Fruit fly (Drosophila melanogaster): ENCODE measurements around the gene Gal.

Gene Gal

dm6 chr2L:5961169-5961918 is 45.3 kb downstream of the Gal start (continued):
- no peak for TF ChIP-seq CG16863 (GFP tag; optimal IDR thresholded peaks at IDR 0.05)
- no peak for TF ChIP-seq prd (optimal IDR thresholded peaks at IDR 0.05)
- TF ChIP-seq prd (GFP tag; IDR thresholded peaks at IDR 0.05), result 0 out of 3 replicates have a peak, but pooled peaks have one; percentile 9
- TF ChIP-seq nmo (GFP tag; optimal IDR thresholded peaks at IDR 0.05), result no peak
- no peak for TF ChIP-seq tll (GFP tag; optimal IDR thresholded peaks at IDR 0.05)
- TF ChIP-seq Atf6 (GFP tag; IDR thresholded peaks at IDR 0.05), result no peak
- TF ChIP-seq CG3847 (GFP tag; IDR thresholded peaks at IDR 0.05), result no peak
- peak; percentile 87 for TF ChIP-seq Blimp-1 (GFP tag; optimal IDR thresholded peaks at IDR 0.05)
- peak in 1 of 2 experiments; percentile 57 for TF ChIP-seq Pdp1 (GFP tag; optimal IDR thresholded peaks at IDR 0.05)
- no peak for TF ChIP-seq hbn (GFP tag; IDR thresholded peaks at IDR 0.05; ENCODE audit: partially characterized antibody)
- no peak for TF ChIP-seq slbo (GFP tag; IDR thresholded peaks at IDR 0.05)
- TF ChIP-seq bbx (GFP tag; IDR thresholded peaks at IDR 0.05; ENCODE audit: partially characterized antibody), result peak; percentile 30; the same call in 1 of the 2 replicates
- no peak for TF ChIP-seq CG12659 (GFP tag; optimal IDR thresholded peaks at IDR 0.05)
- no peak for TF ChIP-seq CG6689 (GFP tag; IDR thresholded peaks at IDR 0.05)
- TF ChIP-seq pros (GFP tag; optimal IDR thresholded peaks at IDR 0.05), result no peak
- TF ChIP-seq tna (GFP tag; IDR thresholded peaks at IDR 0.05; ENCODE audit: partially characterized antibody), result no peak
- no peak for TF ChIP-seq fd3F (GFP tag; optimal IDR thresholded peaks at IDR 0.05)
- no peak for TF ChIP-seq insv (GFP tag; optimal IDR thresholded peaks at IDR 0.05)
- no peak for TF ChIP-seq CG10462 (GFP tag; optimal IDR thresholded peaks at IDR 0.05)
- no peak for TF ChIP-seq Spps (tag; optimal IDR thresholded peaks at IDR 0.05)
- TF ChIP-seq caup (GFP tag; optimal IDR thresholded peaks at IDR 0.05; ENCODE audit: severe bottlenecking), result no peak
- TF ChIP-seq HmgZ (tag; optimal IDR thresholded peaks at IDR 0.05), result no peak
- TF ChIP-seq PHDP (tag; optimal IDR thresholded peaks at IDR 0.05), result no peak
- TF ChIP-seq CG8359 (GFP tag; optimal IDR thresholded peaks at IDR 0.05; ENCODE audit: borderline replicate concordance), result no peak
- TF ChIP-seq ase (GFP tag; IDR thresholded peaks at IDR 0.05), result no peak
- TF ChIP-seq Taf1 (GFP tag; IDR thresholded peaks at IDR 0.05), result no peak
- TF ChIP-seq CG10209 (GFP tag; optimal IDR thresholded peaks at IDR 0.05), result no peak
- TF ChIP-seq shn (GFP tag; optimal IDR thresholded peaks at IDR 0.05), result no peak
- no peak for TF ChIP-seq Awh (GFP tag; IDR thresholded peaks at IDR 0.05)
- TF ChIP-seq CG7987 (GFP tag; optimal IDR thresholded peaks at IDR 0.05), result no peak
- no peak for TF ChIP-seq crp (GFP tag; optimal IDR thresholded peaks at IDR 0.05)
- TF ChIP-seq CG11085 (GFP tag; IDR thresholded peaks at IDR 0.05), result no peak
- TF ChIP-seq HLH3B (GFP tag; IDR thresholded peaks at IDR 0.05), result no peak
- no peak for TF ChIP-seq CG14014 (GFP tag; IDR thresholded peaks at IDR 0.05)
- no peak for TF ChIP-seq Myb (GFP tag; optimal IDR thresholded peaks at IDR 0.05)
- TF ChIP-seq al (GFP tag; IDR thresholded peaks at IDR 0.05), result no peak
- no peak for TF ChIP-seq Bgb (GFP tag; IDR thresholded peaks at IDR 0.05; ENCODE audit: partially characterized antibody)
- no peak for TF ChIP-seq gem (tag; optimal IDR thresholded peaks at IDR 0.05)
- TF ChIP-seq CG6654 (GFP tag; optimal IDR thresholded peaks at IDR 0.05), result no peak
- TF ChIP-seq ac (GFP tag; optimal IDR thresholded peaks at IDR 0.05), result no peak
- no peak for TF ChIP-seq Usf (GFP tag; optimal IDR thresholded peaks at IDR 0.05)
- no peak for TF ChIP-seq fd102C (GFP tag; optimal IDR thresholded peaks at IDR 0.05)
- TF ChIP-seq CG9932 (GFP tag; IDR thresholded peaks at IDR 0.05), result no peak
- no peak for TF ChIP-seq CG3726 (GFP tag; IDR thresholded peaks at IDR 0.05)
- no peak for TF ChIP-seq CG16813 (GFP tag; IDR thresholded peaks at IDR 0.05; ENCODE audit: partially characterized antibody)
- TF ChIP-seq crol (GFP tag; IDR thresholded peaks at IDR 0.05), result peak; percentile 39; the same call in 1 of the 2 replicates
- no peak for TF ChIP-seq B-H1 (GFP tag; IDR thresholded peaks at IDR 0.05)
- no peak for TF ChIP-seq Sry-δ (GFP tag; optimal IDR thresholded peaks at IDR 0.05)
- no peak for TF ChIP-seq Sox102F (GFP tag; optimal IDR thresholded peaks at IDR 0.05)

All from whole organism, embryonic.